Fruit fly (Drosophila melanogaster) whole organism, embryonic: Measurements from ENCODE around the gene beag.

Experiments used
- Asciz ChIP-seq: fragments of 200-800 bp; sonication (Bioruptor generic); optimal IDR thresholded peaks from 2 replicates; lab custom pipeline; 2017; ENCODE audit warnings: missing biosample characterization, mild to moderate bottlenecking, missing genetic modification characterization, missing genetic modification reagents
- Atf3 ChIP-seq: fragments of 200-800 bp; sonication (Bioruptor generic); optimal IDR thresholded peaks from 3 replicates; lab custom pipeline; 2016; ENCODE audit warnings: missing biosample characterization, missing genetic modification characterization
- CG10565 ChIP-seq: fragments of 200-800 bp; sonication (Bioruptor generic); optimal IDR thresholded peaks from 3 replicates; lab custom pipeline; 2016; ENCODE audit warnings: missing biosample characterization, mild to moderate bottlenecking, missing genetic modification characterization
- CG10979 ChIP-seq: fragments of 200-800 bp; sonication (Bioruptor generic); optimal IDR thresholded peaks from 2 replicates; lab custom pipeline; 2018; ENCODE audit warnings: missing biosample characterization, mild to moderate bottlenecking, missing genetic modification characterization, moderate library complexity
- CG13287 ChIP-seq: fragments of 200-800 bp; sonication (Bioruptor generic); IDR thresholded peaks from 2 replicates; pipeline ENCODE4 v1.3.6; 2022; ENCODE audit warnings: missing biosample characterization, missing genetic modification characterization; ENCODE audit not compliant: partially characterized antibody
- CG14441 ChIP-seq: fragments of 200-800 bp; sonication (Bioruptor generic); IDR thresholded peaks from 2 replicates; pipeline ENCODE4 v1.3.6; 2022; ENCODE audit warnings: missing biosample characterization, missing genetic modification characterization
- CG15696 ChIP-seq: fragments of 200-800 bp; sonication (Bioruptor generic); optimal IDR thresholded peaks from 2 replicates; lab custom pipeline; 2019; ENCODE audit warnings: missing biosample characterization, mild to moderate bottlenecking, missing genetic modification characterization, moderate library complexity
- CG16779 ChIP-seq: fragments of 200-800 bp; sonication (Bioruptor generic); IDR thresholded peaks from 2 replicates; pipeline ENCODE4 v1.3.6; 2022; ENCODE audit warnings: missing biosample characterization, missing genetic modification characterization
- CG16863 ChIP-seq: fragments of 200-800 bp; sonication (Bioruptor generic); optimal IDR thresholded peaks from 3 replicates; lab custom pipeline; 2016; ENCODE audit warnings: missing biosample characterization, missing genetic modification characterization
- CG17912 ChIP-seq: fragments of 200-800 bp; sonication (Bioruptor generic); optimal IDR thresholded peaks from 2 replicates; lab custom pipeline; 2018; ENCODE audit warnings: missing biosample characterization, mild to moderate bottlenecking, missing genetic modification characterization
- CG32772 ChIP-seq: fragments of 200-800 bp; sonication (Bioruptor generic); IDR thresholded peaks from 2 replicates; pipeline ENCODE4 v1.3.6; 2022; ENCODE audit warnings: missing biosample characterization, missing genetic modification characterization
- CG33557 ChIP-seq: fragments of 200-800 bp; sonication (Bioruptor generic); optimal IDR thresholded peaks from 2 replicates; lab custom pipeline; 2019; ENCODE audit warnings: missing biosample characterization, mild to moderate bottlenecking, missing genetic modification characterization, moderate library complexity
- CG4820 ChIP-seq: fragments of 200-800 bp; sonication (Bioruptor generic); optimal IDR thresholded peaks from 3 replicates; lab custom pipeline; 2016; ENCODE audit warnings: missing biosample characterization, missing genetic modification characterization
- CG7357 ChIP-seq: fragments of 200-800 bp; sonication (Bioruptor generic); IDR thresholded peaks from 3 replicates; pipeline ENCODE4 v1.3.6; 2022; ENCODE audit warnings: missing biosample characterization, missing genetic modification characterization
- CG7928 ChIP-seq: fragments of 200-800 bp; sonication (Bioruptor generic); optimal IDR thresholded peaks from 2 replicates; lab custom pipeline; 2017; ENCODE audit warnings: missing biosample characterization, mild to moderate bottlenecking, missing genetic modification characterization
- CG7987 ChIP-seq: fragments of 200-800 bp; sonication (Bioruptor generic); optimal IDR thresholded peaks from 2 replicates; lab custom pipeline; 2018; ENCODE audit warnings: missing biosample characterization, mild to moderate bottlenecking, missing genetic modification characterization, moderate library complexity
- CG8290 ChIP-seq, 3 experiments: fragments of 200-800 bp; sonication (Bioruptor generic); optimal IDR thresholded peaks; 2 replicates each; lab custom pipeline; 2016 to 2019; ENCODE audit warnings: missing biosample characterization in 3 of 3, missing genetic modification characterization in 3 of 3, mild to moderate bottlenecking in 2 of 3, moderate library complexity in 1 of 3
- HmgD ChIP-seq: fragments of 200-800 bp; sonication (Bioruptor generic); optimal IDR thresholded peaks from 3 replicates; lab custom pipeline; 2016; ENCODE audit warnings: missing biosample characterization, missing genetic modification characterization
- Jarid2 ChIP-seq: fragments of 200-800 bp; sonication (Bioruptor generic); optimal IDR thresholded peaks from 3 replicates; lab custom pipeline; 2017; ENCODE audit warnings: mild to moderate bottlenecking, missing biosample characterization, missing genetic modification reagents, missing genetic modification characterization
- NFAT ChIP-seq: fragments of 200-800 bp; sonication (Bioruptor generic); IDR thresholded peaks from 2 replicates; pipeline ENCODE4 v1.3.6; 2022; ENCODE audit warnings: missing biosample characterization, missing genetic modification characterization
- Neu2 ChIP-seq: fragments of 200-800 bp; sonication (Bioruptor generic); optimal IDR thresholded peaks from 3 replicates; lab custom pipeline; 2016; ENCODE audit warnings: missing biosample characterization, missing genetic modification characterization, borderline replicate concordance
- Oaz ChIP-seq: fragments of 200-800 bp; sonication (Bioruptor generic); IDR thresholded peaks from 2 replicates; pipeline ENCODE4 v1.3.6; 2022; ENCODE audit warnings: missing biosample characterization, missing genetic modification characterization
- Pdp1 ChIP-seq, 2 experiments: fragments of 200-800 bp; sonication (Bioruptor generic); optimal IDR thresholded peaks; 3 replicates each; lab custom pipeline; 2016; ENCODE audit warnings: missing biosample characterization in 2 of 2, missing genetic modification characterization in 2 of 2, mild to moderate bottlenecking in 1 of 2, moderate library complexity in 1 of 2
- Sox100B ChIP-seq: fragments of 200-800 bp; sonication (Bioruptor generic); optimal IDR thresholded peaks from 3 replicates; lab custom pipeline; 2018; ENCODE audit warnings: missing biosample characterization, mild to moderate bottlenecking, missing genetic modification characterization
- Spps ChIP-seq: fragments of 200-800 bp; sonication (Bioruptor generic); optimal IDR thresholded peaks from 2 replicates; lab custom pipeline; 2018; ENCODE audit warnings: missing biosample characterization, mild to moderate bottlenecking, missing genetic modification characterization
- Sry-β ChIP-seq: fragments of 200-800 bp; sonication (Bioruptor generic); optimal IDR thresholded peaks from 2 replicates; lab custom pipeline; 2018; ENCODE audit warnings: missing biosample characterization, mild to moderate bottlenecking, missing genetic modification characterization, moderate library complexity
- YL-1 ChIP-seq: fragments of 200-800 bp; sonication (Bioruptor generic); optimal IDR thresholded peaks from 3 replicates; lab custom pipeline; 2017; ENCODE audit warnings: missing biosample characterization, mild to moderate bottlenecking, missing genetic modification characterization
- al ChIP-seq: fragments of 200-800 bp; sonication (Bioruptor generic); IDR thresholded peaks from 2 replicates; pipeline ENCODE4 v1.3.6; 2022; ENCODE audit warnings: missing biosample characterization, missing genetic modification characterization
- ato ChIP-seq: fragments of 200-800 bp; sonication (Bioruptor generic); IDR thresholded peaks from 2 replicates; pipeline ENCODE4 v1.3.6; 2022; ENCODE audit warnings: missing biosample characterization, missing genetic modification characterization; ENCODE audit not compliant: partially characterized antibody
- croc ChIP-seq: fragments of 200-800 bp; sonication (Bioruptor generic); conservative IDR thresholded peaks from 3 replicates; pipeline ENCODE4 v1.3.6; 2022; ENCODE audit warnings: missing biosample characterization, missing genetic modification characterization
- cwo ChIP-seq: fragments of 200-800 bp; sonication (Bioruptor generic); optimal IDR thresholded peaks from 3 replicates; lab custom pipeline; 2017; ENCODE audit warnings: missing biosample characterization, missing genetic modification characterization, mild to moderate bottlenecking, moderate library complexity, missing genetic modification reagents
- danr ChIP-seq: fragments of 200-800 bp; sonication (Bioruptor generic); IDR thresholded peaks from 2 replicates; pipeline ENCODE4 v1.3.6; 2022; ENCODE audit warnings: missing biosample characterization, missing genetic modification characterization
- fd3F ChIP-seq: fragments of 200-800 bp; sonication (Bioruptor generic); optimal IDR thresholded peaks from 2 replicates; lab custom pipeline; 2018; ENCODE audit warnings: missing biosample characterization, mild to moderate bottlenecking, missing genetic modification characterization, moderate library complexity
- grau ChIP-seq: fragments of 200-800 bp; optimal IDR thresholded peaks from 3 replicates; lab custom pipeline; 2019; ENCODE audit warnings: missing biosample characterization, mild to moderate bottlenecking, missing genetic modification characterization, moderate library complexity
- hkb ChIP-seq, 2 experiments: fragments of 200-800 bp in 1 of 2; fragments of >200 bp in 1 of 2; sonication (Bioruptor generic) in 1 of 2; IDR thresholded peaks in 1 of 2; optimal IDR thresholded peaks in 1 of 2; 2 replicates each; pipeline versions ENCODE4 v1.3.6 to Lab custom; 2017 to 2022; ENCODE audit warnings: missing biosample characterization in 1 of 2, missing genetic modification characterization in 1 of 2
- insv ChIP-seq, 2 experiments: fragments of 200-800 bp; sonication (Bioruptor generic); optimal IDR thresholded peaks; 3 replicates each; lab custom pipeline; 2016 to 2018; ENCODE audit warnings: missing biosample characterization in 2 of 2, missing genetic modification characterization in 2 of 2
- jumu ChIP-seq: fragments of 200-800 bp; sonication (Bioruptor generic); optimal IDR thresholded peaks from 3 replicates; lab custom pipeline; 2016; ENCODE audit warnings: missing biosample characterization, missing genetic modification characterization
- ken ChIP-seq: fragments of 200-800 bp; sonication (Bioruptor generic); IDR thresholded peaks from 3 replicates; pipeline ENCODE4 v1.3.6; 2022; ENCODE audit warnings: missing biosample characterization, missing genetic modification characterization
- lola ChIP-seq, 3 experiments: fragments of >200 bp in 2 of 3; fragments of 200-800 bp in 1 of 3; sonication (Bioruptor generic) in 1 of 3; optimal IDR thresholded peaks; 2 replicates each; lab custom pipeline; 2017 to 2019; ENCODE audit warnings: missing biosample characterization in 3 of 3, missing genetic modification characterization in 3 of 3, mild to moderate bottlenecking in 1 of 3, moderate library complexity in 1 of 3
- mirr ChIP-seq: fragments of 200-800 bp; sonication (Bioruptor generic); optimal IDR thresholded peaks from 3 replicates; lab custom pipeline; 2018; ENCODE audit warnings: missing biosample characterization, mild to moderate bottlenecking, missing genetic modification characterization
- nerfin-1 ChIP-seq: fragments of 200-800 bp; sonication (Bioruptor generic); optimal IDR thresholded peaks from 3 replicates; lab custom pipeline; 2019; ENCODE audit warnings: missing biosample characterization, mild to moderate bottlenecking, missing genetic modification characterization, moderate library complexity
- pan ChIP-seq, 4 experiments: fragments of >200 bp in 3 of 4; fragments of 200-800 bp in 1 of 4; sonication (Bioruptor generic) in 1 of 4; optimal IDR thresholded peaks in 3 of 4; IDR thresholded peaks in 1 of 4; 2 replicates each; pipeline versions ENCODE4 v1.3.6 to Lab custom; 2017 to 2022; ENCODE audit warnings: missing biosample characterization in 2 of 4, missing genetic modification characterization in 2 of 4, mixed read lengths in 1 of 4
- ro ChIP-seq: fragments of 200-800 bp; sonication (Bioruptor generic); IDR thresholded peaks from 2 replicates; pipeline ENCODE4 v1.3.6; 2022; ENCODE audit warnings: missing biosample characterization, missing genetic modification characterization
- sim ChIP-seq: fragments of 200-800 bp; sonication (Bioruptor generic); IDR thresholded peaks from 2 replicates; pipeline ENCODE4 v1.3.6; 2022; ENCODE audit warnings: missing biosample characterization, missing genetic modification characterization
- slp2 ChIP-seq: fragments of 200-800 bp; sonication (Bioruptor generic); optimal IDR thresholded peaks from 2 replicates; lab custom pipeline; 2016; ENCODE audit warnings: missing biosample characterization, missing genetic modification characterization
- tin ChIP-seq: fragments of 200-800 bp; sonication (Bioruptor generic); optimal IDR thresholded peaks from 3 replicates; lab custom pipeline; 2016; ENCODE audit warnings: missing biosample characterization, missing genetic modification characterization
- usp ChIP-seq: fragments of >200 bp; optimal IDR thresholded peaks from 2 replicates; lab custom pipeline; 2017; ENCODE audit warnings: missing biosample characterization, missing genetic modification characterization

Gene beag

dm6 chr3R:9057398-9058058, 7.3 kb downstream of the beag start (continued):
- TF ChIP-seq Atf3 (GFP tag; lab: Kevin White, UChicago) (peak; percentile 56), tin (peak; percentile 92), croc (peak; percentile 90), insv (GFP tag; optimal IDR thresholded peaks at IDR 0.05; lab: Kevin White, UChicago) (peak in 1 of 2 experiments; percentile 81), CG14441 (GFP tag; lab: Robert Waterston, UW) (no peak), Spps (tag; lab: Kevin White, UChicago) (peak; percentile 99), CG7357 (GFP tag; lab: Robert Waterston, UW) (peak; percentile 84), CG4820 (GFP tag; lab: Kevin White, UChicago) (peak; percentile 89), lola (GFP tag; optimal IDR thresholded peaks at IDR 0.05; lab: Kevin White, UChicago) (peak in 1 of 3 experiments; percentile 99), Sry-β (GFP tag; lab: Kevin White, UChicago) (peak; percentile 79), nerfin-1 (peak; percentile 98), hkb (optimal IDR thresholded peaks at IDR 0.05; lab: Kevin White, UChicago) (no peak), hkb (GFP tag; IDR thresholded peaks at IDR 0.05; lab: Robert Waterston, UW) (no peak), CG10565 (peak; percentile 20), CG10979 (tag; lab: Kevin White, UChicago) (peak; percentile 99), Neu2 (GFP tag; lab: Kevin White, UChicago) (no peak), CG16863 (GFP tag; lab: Kevin White, UChicago) (peak; percentile 44), HmgD (GFP tag; lab: Kevin White, UChicago) (no peak), CG15696 (tag; lab: Kevin White, UChicago) (peak; percentile 96), CG16779 (GFP tag; lab: Robert Waterston, UW) (no peak), Pdp1 (GFP tag; optimal IDR thresholded peaks at IDR 0.05; lab: Kevin White, UChicago) (peak; percentile 62 to 64), NFAT (GFP tag; lab: Robert Waterston, UW) (no peak), CG8290 (GFP tag; optimal IDR thresholded peaks at IDR 0.05; lab: Kevin White, UChicago) (peak; percentile 93), CG8290 (tag; optimal IDR thresholded peaks at IDR 0.05; lab: Kevin White, UChicago) (peak; percentile 74 to 98), ken (GFP tag; lab: Robert Waterston, UW) (no peak), danr (GFP tag; lab: Robert Waterston, UW) (no peak), CG17912 (GFP tag; lab: Kevin White, UChicago) (peak; percentile 88), fd3F (GFP tag; lab: Kevin White, UChicago) (peak; percentile 97), mirr (GFP tag; lab: Kevin White, UChicago) (peak; percentile 78), sim (GFP tag; lab: Robert Waterston, UW) (no peak), CG7987 (peak; percentile 92), grau (tag; lab: Kevin White, UChicago) (peak; percentile 99), CG7928 (peak; percentile 78), jumu (GFP tag; lab: Kevin White, UChicago) (peak; percentile 26), Sox100B (GFP tag; lab: Kevin White, UChicago) (peak; percentile 99), YL-1 (GFP tag; lab: Kevin White, UChicago) (peak; percentile 95), CG13287 (GFP tag; lab: Robert Waterston, UW) (no peak), pan (optimal IDR thresholded peaks at IDR 0.05; lab: Kevin White, UChicago) (no peak), pan (GFP tag; optimal IDR thresholded peaks at IDR 0.05 in 1 of 2, IDR thresholded peaks at IDR 0.05 in 1 of 2) (no peak), al (GFP tag; lab: Robert Waterston, UW) (no peak), Asciz (GFP tag; lab: Kevin White, UChicago) (peak; percentile 97), Jarid2 (GFP tag; lab: Kevin White, UChicago) (peak; percentile 77), Oaz (GFP tag; lab: Robert Waterston, UW) (no peak), ro (GFP tag; lab: Robert Waterston, UW) (no peak), CG32772 (GFP tag; lab: Robert Waterston, UW) (no peak), ato (GFP tag; lab: Robert Waterston, UW) (no peak), usp (GFP tag; lab: Kevin White, UChicago) (no peak), slp2 (GFP tag; lab: Kevin White, UChicago) (peak; percentile 44), CG33557 (GFP tag; lab: Kevin White, UChicago) (peak; percentile 100), cwo (peak; percentile 98)
